Worm (Caenorhabditis elegans): ENCODE results near the gene C31B8.9.

The C31B8.9 gene

DNA sequence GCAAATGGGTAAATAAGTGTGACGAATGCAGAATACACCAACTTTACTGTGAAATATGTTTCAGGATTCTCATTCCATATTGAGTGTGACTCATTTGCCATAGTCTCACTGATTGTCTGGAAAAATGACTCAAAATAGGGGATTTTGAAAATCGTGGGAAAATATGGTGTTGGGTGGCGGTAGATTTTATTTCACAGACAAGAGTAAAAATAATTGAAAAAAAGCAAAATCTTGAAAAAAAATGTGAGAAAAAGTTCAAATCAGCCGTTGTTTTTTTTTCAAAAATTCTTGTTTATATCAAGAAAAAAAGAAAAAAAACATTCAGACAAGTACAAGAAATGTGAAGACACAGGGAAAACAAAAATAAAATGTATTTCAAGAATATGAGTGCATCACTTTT is 9.8 kb upstream of the C31B8.9 start, which contains the start of gene srh-38:
Gene srh-38 (minus strand): TSS at position 101 of the 400 bp plus-strand sequence.
- TF ChIP-seq ttx-3 (tag; optimal IDR thresholded peaks at IDR 0.05): no peak
- no peak for TF ChIP-seq tbx-7 (tag; optimal IDR thresholded peaks at IDR 0.05)
- no peak for TF ChIP-seq unc-3 (GFP tag; conservative IDR thresholded peaks at IDR 0.05)
- no peak for TF ChIP-seq unc-3 (tag; optimal IDR thresholded peaks at IDR 0.05)
- no peak for TF ChIP-seq che-1 (tag; optimal IDR thresholded peaks at IDR 0.05)
- TF ChIP-seq ceh-19 (GFP tag; optimal IDR thresholded peaks at IDR 0.05): no peak
- TF ChIP-seq Y22D7AL.16 (tag; optimal IDR thresholded peaks at IDR 0.05): no peak

DNA sequence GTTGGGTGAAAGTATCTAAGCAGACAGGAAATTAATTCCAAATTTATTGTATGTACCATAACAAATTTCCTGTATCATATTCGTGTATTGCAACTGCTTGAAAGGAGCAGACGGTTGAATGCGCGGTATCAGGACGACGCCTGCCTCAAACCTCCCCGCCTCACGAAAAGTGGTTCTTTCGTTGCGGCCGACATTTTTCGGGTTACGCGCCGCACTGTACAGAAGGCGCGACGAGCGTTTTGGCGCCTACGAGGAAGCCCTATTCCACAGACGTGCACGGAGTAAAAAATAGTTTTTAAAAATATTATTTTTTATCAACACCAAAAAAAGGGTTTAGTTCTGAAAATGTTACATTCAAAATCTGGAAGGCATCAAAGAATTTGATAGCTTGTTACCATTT is 7.3 kb upstream of the C31B8.9 start:
- no peak for TF ChIP-seq ceh-14 (tag; optimal IDR thresholded peaks at IDR 0.05)
- no peak for TF ChIP-seq hlh-8 (tag; optimal IDR thresholded peaks at IDR 0.05)
- no peak for TF ChIP-seq ceh-45 (GFP tag; IDR thresholded peaks at IDR 0.05)
- no peak for TF ChIP-seq pat-9 (tag; optimal IDR thresholded peaks at IDR 0.05)
- no peak for TF ChIP-seq pqm-1 (tag; optimal IDR thresholded peaks at IDR 0.05)
- no peak for TF ChIP-seq nfya-1 (tag; optimal IDR thresholded peaks at IDR 0.05)
- TF ChIP-seq hlh-13 (GFP tag; optimal IDR thresholded peaks at IDR 0.05): no peak
- no peak for TF ChIP-seq che-1 (tag; optimal IDR thresholded peaks at IDR 0.05)
- no peak for TF ChIP-seq tbx-2 (tag; optimal IDR thresholded peaks at IDR 0.05)
- TF ChIP-seq lim-6 (tag; optimal IDR thresholded peaks at IDR 0.05): no peak
- no peak for TF ChIP-seq sox-4 (tag; optimal IDR thresholded peaks at IDR 0.05)
- no peak for TF ChIP-seq ztf-16 (tag; optimal IDR thresholded peaks at IDR 0.05)
- TF ChIP-seq sdc-2 (tag; optimal IDR thresholded peaks at IDR 0.05): no peak
- no peak for TF ChIP-seq pag-3 (tag; optimal IDR thresholded peaks at IDR 0.05; ENCODE audit: borderline replicate concordance)
- no peak for TF ChIP-seq F13H6.1 (tag; optimal IDR thresholded peaks at IDR 0.05)

DNA sequence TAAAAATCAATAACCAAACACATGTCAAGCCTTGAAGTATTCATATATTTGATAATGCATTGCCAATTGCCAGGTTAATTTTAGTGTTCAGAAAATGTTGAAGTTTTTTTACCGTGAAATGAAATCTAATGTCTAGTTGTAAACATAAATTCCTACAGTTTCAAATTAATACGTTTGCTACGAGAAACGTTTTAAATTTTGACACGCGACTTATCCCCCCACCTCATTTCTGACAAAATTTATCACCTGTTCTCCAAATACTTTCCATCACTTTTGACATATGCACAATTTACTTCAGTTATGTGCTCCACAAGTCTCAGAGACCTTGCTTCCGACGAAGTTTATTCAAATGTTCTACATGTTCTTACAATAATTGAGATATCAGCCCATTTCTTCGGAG is 1.1 kb upstream of the C31B8.9 start, which contains the start of gene srh-146:
Gene srh-146 (plus strand): TSS at position 301 of the 400 bp plus-strand sequence.
- TF ChIP-seq madf-2 (tag; optimal IDR thresholded peaks at IDR 0.05) (no peak), pha-4 (tag; optimal IDR thresholded peaks at IDR 0.05) (no peak), ama-1 (optimal IDR thresholded peaks at IDR 0.05) (no peak), lin-11 (tag; optimal IDR thresholded peaks at IDR 0.05) (no peak), odd-2 (tag; optimal IDR thresholded peaks at IDR 0.05) (no peak), pros-1 (tag; optimal IDR thresholded peaks at IDR 0.05) (no peak), unc-42 (tag; optimal IDR thresholded peaks at IDR 0.05) (no peak), ceh-22 (tag; optimal IDR thresholded peaks at IDR 0.05) (no peak), fkh-10 (GFP tag; optimal IDR thresholded peaks at IDR 0.05) (no peak), unc-3 (GFP tag; conservative IDR thresholded peaks at IDR 0.05) (no peak), unc-3 (tag; optimal IDR thresholded peaks at IDR 0.05) (no peak), C08G9.2 (tag; optimal IDR thresholded peaks at IDR 0.05) (no peak), gmeb-2 (tag; optimal IDR thresholded peaks at IDR 0.05) (no peak), ceh-31 (tag; optimal IDR thresholded peaks at IDR 0.05) (no peak), ceh-14 (tag; optimal IDR thresholded peaks at IDR 0.05) (no peak), F13H6.1 (tag; optimal IDR thresholded peaks at IDR 0.05) (no peak), nhr-11 (tag; optimal IDR thresholded peaks at IDR 0.05) (no peak), ceh-19 (GFP tag; optimal IDR thresholded peaks at IDR 0.05) (no peak), hlh-13 (GFP tag; optimal IDR thresholded peaks at IDR 0.05) (no peak), hlh-8 (tag; optimal IDR thresholded peaks at IDR 0.05) (no peak), ceh-9 (tag; optimal IDR thresholded peaks at IDR 0.05) (no peak)

DNA sequence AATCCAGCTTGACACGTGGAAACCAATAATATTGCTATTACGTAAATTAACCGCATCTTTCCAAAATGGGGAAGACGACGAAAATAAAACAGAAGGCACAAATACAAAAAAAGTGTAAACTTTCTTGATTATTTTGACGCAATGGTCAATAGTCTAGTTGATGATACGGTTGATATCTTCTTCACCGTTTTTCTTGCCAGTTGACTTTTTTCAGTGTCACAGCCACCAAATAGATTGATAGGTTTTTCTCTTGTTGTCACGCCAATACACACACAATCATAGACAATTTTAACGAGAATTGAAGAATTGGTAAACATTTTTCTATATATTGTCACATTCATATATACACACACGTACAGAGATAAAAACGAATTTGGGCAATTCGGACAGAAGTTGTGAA is 3.3 kb downstream of the C31B8.9 start, which contains the start of gene zmp-3:
Gene zmp-3 (minus strand): TSS at position 101 of the 400 bp plus-strand sequence.
- no peak for TF ChIP-seq pag-3 (tag; optimal IDR thresholded peaks at IDR 0.05; ENCODE audit: borderline replicate concordance)
- TF ChIP-seq ceh-18 (tag; optimal IDR thresholded peaks at IDR 0.05): no peak
- TF ChIP-seq elt-4 (tag; optimal IDR thresholded peaks at IDR 0.05): no peak
- TF ChIP-seq sdc-2 (tag; optimal IDR thresholded peaks at IDR 0.05): no peak
- no peak for TF ChIP-seq fkh-6 (tag; optimal IDR thresholded peaks at IDR 0.05)
- TF ChIP-seq lin-11 (tag; optimal IDR thresholded peaks at IDR 0.05): no peak
- TF ChIP-seq ama-1 (optimal IDR thresholded peaks at IDR 0.05): no peak
- no peak for TF ChIP-seq che-1 (tag; optimal IDR thresholded peaks at IDR 0.05)
